Fruit fly (Drosophila melanogaster) whole organism, embryonic: Measurements from ENCODE around the gene mbt.
A peak's percentile ranks its signal among the peaks of the same experiment; 100 is the strongest.

Experiments used
- CG10274 ChIP-seq: fragments of 200-800 bp; sonication (Bioruptor generic); optimal IDR thresholded peaks from 3 replicates; lab custom pipeline; 2017; ENCODE audit warnings: missing biosample characterization, mild to moderate bottlenecking, missing genetic modification characterization
- CG10462 ChIP-seq: fragments of 200-800 bp; sonication (Bioruptor generic); optimal IDR thresholded peaks from 2 replicates; lab custom pipeline; 2016; ENCODE audit warnings: missing biosample characterization, missing genetic modification characterization
- CG11504 ChIP-seq: fragments of 200-800 bp; sonication (Bioruptor generic); optimal IDR thresholded peaks from 3 replicates; lab custom pipeline; 2019; ENCODE audit warnings: missing biosample characterization, mild to moderate bottlenecking, missing genetic modification characterization, moderate library complexity
- CG1233 ChIP-seq: fragments of 200-800 bp; sonication (Bioruptor generic); optimal IDR thresholded peaks from 4 replicates; lab custom pipeline; 2018; ENCODE audit warnings: missing biosample characterization, mild to moderate bottlenecking, missing genetic modification characterization
- CG13296 ChIP-seq: fragments of 200-800 bp; sonication (Bioruptor generic); optimal IDR thresholded peaks from 3 replicates; lab custom pipeline; 2018; ENCODE audit warnings: missing biosample characterization, mild to moderate bottlenecking, missing genetic modification characterization
- CG14441 ChIP-seq: fragments of 200-800 bp; sonication (Bioruptor generic); IDR thresholded peaks from 2 replicates; pipeline ENCODE4 v1.3.6; 2022; ENCODE audit warnings: missing biosample characterization, missing genetic modification characterization
- CG14965 ChIP-seq: fragments of 200-800 bp; sonication (Bioruptor generic); optimal IDR thresholded peaks from 2 replicates; lab custom pipeline; 2016; ENCODE audit warnings: missing biosample characterization, missing genetic modification characterization, borderline replicate concordance
- CG16779 ChIP-seq: fragments of 200-800 bp; sonication (Bioruptor generic); IDR thresholded peaks from 2 replicates; pipeline ENCODE4 v1.3.6; 2022; ENCODE audit warnings: missing biosample characterization, missing genetic modification characterization
- CG16813 ChIP-seq: fragments of 200-800 bp; sonication (Bioruptor generic); IDR thresholded peaks from 3 replicates; pipeline ENCODE4 v1.3.6; 2022; ENCODE audit warnings: missing biosample characterization, missing genetic modification characterization; ENCODE audit not compliant: partially characterized antibody
- CG16815 ChIP-seq: fragments of 200-800 bp; sonication (Bioruptor generic); optimal IDR thresholded peaks from 3 replicates; lab custom pipeline; 2017; ENCODE audit warnings: missing biosample characterization, mild to moderate bottlenecking, missing genetic modification characterization
- CG16863 ChIP-seq: fragments of 200-800 bp; sonication (Bioruptor generic); optimal IDR thresholded peaks from 3 replicates; lab custom pipeline; 2016; ENCODE audit warnings: missing biosample characterization, missing genetic modification characterization
- CG18011 ChIP-seq: fragments of 200-800 bp; sonication (Bioruptor generic); optimal IDR thresholded peaks from 2 replicates; lab custom pipeline; 2017; ENCODE audit warnings: missing biosample characterization, missing genetic modification characterization, mild to moderate bottlenecking, moderate library complexity, missing genotype
- CG2678 ChIP-seq: fragments of 200-800 bp; sonication (Bioruptor generic); optimal IDR thresholded peaks from 3 replicates; lab custom pipeline; 2019; ENCODE audit warnings: missing biosample characterization, mild to moderate bottlenecking, missing genetic modification characterization, moderate library complexity
- CG30403 ChIP-seq: fragments of 200-800 bp; sonication (Bioruptor generic); optimal IDR thresholded peaks from 3 replicates; lab custom pipeline; 2016; ENCODE audit warnings: missing biosample characterization, missing genetic modification characterization
- CG3163 ChIP-seq: fragments of 200-800 bp; sonication (Bioruptor generic); optimal IDR thresholded peaks from 3 replicates; lab custom pipeline; 2016; ENCODE audit warnings: missing biosample characterization, missing genetic modification characterization
- CG6689 ChIP-seq: fragments of 200-800 bp; sonication (Bioruptor generic); IDR thresholded peaks from 2 replicates; pipeline ENCODE4 v1.3.6; 2022; ENCODE audit warnings: missing biosample characterization, missing genetic modification characterization
- CG7745 ChIP-seq: fragments of 200-800 bp; sonication (Bioruptor generic); optimal IDR thresholded peaks from 2 replicates; lab custom pipeline; 2018; ENCODE audit warnings: missing biosample characterization, mild to moderate bottlenecking, missing genetic modification characterization, moderate library complexity
- CG7786 ChIP-seq: fragments of 200-800 bp; sonication (Bioruptor generic); optimal IDR thresholded peaks from 2 replicates; lab custom pipeline; 2016; ENCODE audit warnings: missing biosample characterization, missing genetic modification characterization
- CG8359 ChIP-seq: fragments of 200-800 bp; sonication (Bioruptor generic); optimal IDR thresholded peaks from 2 replicates; lab custom pipeline; 2017; ENCODE audit warnings: missing biosample characterization, mild to moderate bottlenecking, missing genetic modification characterization, borderline replicate concordance
- CG8924 ChIP-seq: fragments of 200-800 bp; optimal IDR thresholded peaks from 3 replicates; lab custom pipeline; 2019; ENCODE audit warnings: missing biosample characterization, mild to moderate bottlenecking, missing genetic modification characterization, moderate library complexity
- CG9727 ChIP-seq: fragments of 200-800 bp; sonication (Bioruptor generic); optimal IDR thresholded peaks from 3 replicates; lab custom pipeline; 2017; ENCODE audit warnings: missing biosample characterization, mild to moderate bottlenecking, missing genetic modification characterization
- D19B ChIP-seq: fragments of 200-800 bp; sonication (Bioruptor generic); optimal IDR thresholded peaks from 2 replicates; lab custom pipeline; 2017; ENCODE audit warnings: missing biosample characterization, mild to moderate bottlenecking, missing genetic modification characterization
- Ets97D ChIP-seq: fragments of 200-800 bp; sonication (Bioruptor generic); optimal IDR thresholded peaks from 3 replicates; lab custom pipeline; 2016; ENCODE audit warnings: missing biosample characterization, missing genetic modification characterization
- H15 ChIP-seq: fragments of 200-800 bp; sonication (Bioruptor generic); IDR thresholded peaks from 3 replicates; pipeline ENCODE4 v1.3.6; 2022; ENCODE audit warnings: missing biosample characterization, missing genetic modification characterization
- Hand ChIP-seq: fragments of 200-800 bp; sonication (Bioruptor generic); optimal IDR thresholded peaks from 2 replicates; lab custom pipeline; 2017; ENCODE audit warnings: mild to moderate bottlenecking, missing biosample characterization, missing genetic modification reagents, missing genetic modification characterization
- HmgZ ChIP-seq: fragments of 200-800 bp; sonication (Bioruptor generic); optimal IDR thresholded peaks from 2 replicates; lab custom pipeline; 2018; ENCODE audit warnings: missing biosample characterization, mild to moderate bottlenecking, missing genetic modification characterization
- Mrtf ChIP-seq: fragments of 200-800 bp; sonication (Bioruptor generic); IDR thresholded peaks from 3 replicates; pipeline ENCODE4 v1.3.6; 2022; ENCODE audit warnings: missing biosample characterization, missing genetic modification characterization
- NC2β ChIP-seq: fragments of 200-800 bp; sonication (Bioruptor generic); optimal IDR thresholded peaks from 2 replicates; lab custom pipeline; 2016; ENCODE audit warnings: missing biosample characterization, missing genetic modification characterization
- NK7.1 ChIP-seq: fragments of 200-800 bp; sonication (Bioruptor generic); optimal IDR thresholded peaks from 3 replicates; lab custom pipeline; 2016; ENCODE audit warnings: missing biosample characterization, missing genetic modification characterization
- Nf-YB ChIP-seq: fragments of 200-800 bp; sonication (Bioruptor generic); optimal IDR thresholded peaks from 3 replicates; lab custom pipeline; 2019; ENCODE audit warnings: missing biosample characterization, mild to moderate bottlenecking, missing genetic modification characterization, moderate library complexity
- Ravus ChIP-seq: fragments of 200-800 bp; sonication (Bioruptor generic); IDR thresholded peaks from 2 replicates; pipeline ENCODE4 v1.3.6; 2022; ENCODE audit warnings: missing biosample characterization, missing genetic modification characterization
- Rfx ChIP-seq: fragments of 200-800 bp; sonication (Bioruptor generic); IDR thresholded peaks from 2 replicates; pipeline ENCODE4 v1.3.6; 2022; ENCODE audit warnings: missing biosample characterization, missing genetic modification characterization
- Sin3A ChIP-seq: fragments of >200 bp; optimal IDR thresholded peaks from 2 replicates; lab custom pipeline; 2018
- az2 ChIP-seq: fragments of 200-800 bp; sonication (Bioruptor generic); optimal IDR thresholded peaks from 3 replicates; lab custom pipeline; 2016; ENCODE audit warnings: missing biosample characterization, missing genetic modification characterization
- hb ChIP-seq: fragments of 200-800 bp; sonication (Bioruptor generic); IDR thresholded peaks from 3 replicates; pipeline ENCODE4 v1.3.6; 2022; ENCODE audit warnings: missing biosample characterization, missing genetic modification characterization; ENCODE audit not compliant: partially characterized antibody
- jumu ChIP-seq: fragments of 200-800 bp; sonication (Bioruptor generic); optimal IDR thresholded peaks from 3 replicates; lab custom pipeline; 2016; ENCODE audit warnings: missing biosample characterization, missing genetic modification characterization
- lab ChIP-seq: fragments of 200-800 bp; sonication (Bioruptor generic); optimal IDR thresholded peaks from 3 replicates; lab custom pipeline; 2017; ENCODE audit warnings: missing biosample characterization, missing genetic modification characterization, mild to moderate bottlenecking, moderate library complexity, missing genetic modification reagents
- oc ChIP-seq: fragments of 200-800 bp; sonication (Bioruptor generic); optimal IDR thresholded peaks from 2 replicates; lab custom pipeline; 2018; ENCODE audit warnings: missing biosample characterization, mild to moderate bottlenecking, missing genetic modification characterization, moderate library complexity
- onecut ChIP-seq: fragments of 200-800 bp; sonication (Bioruptor generic); IDR thresholded peaks from 2 replicates; pipeline ENCODE4 v1.3.6; 2022; ENCODE audit warnings: missing biosample characterization, missing genetic modification characterization
- org-1 ChIP-seq: fragments of 200-800 bp; sonication (Bioruptor generic); optimal IDR thresholded peaks from 2 replicates; lab custom pipeline; 2017; ENCODE audit warnings: missing biosample characterization, missing genetic modification characterization
- peb ChIP-seq: fragments of 200-800 bp; sonication (Bioruptor generic); IDR thresholded peaks from 2 replicates; pipeline ENCODE4 v1.3.6; 2022; ENCODE audit warnings: missing biosample characterization, missing genetic modification characterization
- repo ChIP-seq: fragments of 200-800 bp; sonication (Bioruptor generic); optimal IDR thresholded peaks from 2 replicates; lab custom pipeline; 2016; ENCODE audit warnings: missing biosample characterization, missing genetic modification characterization
- rib ChIP-seq: fragments of 200-800 bp; sonication (Bioruptor generic); IDR thresholded peaks from 2 replicates; pipeline ENCODE4 v1.3.6; 2022; ENCODE audit warnings: missing biosample characterization, missing genetic modification characterization
- salm ChIP-seq: fragments of 200-800 bp; sonication (Bioruptor generic); optimal IDR thresholded peaks from 2 replicates; lab custom pipeline; 2018; ENCODE audit warnings: missing biosample characterization, mild to moderate bottlenecking, missing genetic modification characterization
- sd ChIP-seq: fragments of 200-800 bp; sonication (Bioruptor generic); optimal IDR thresholded peaks from 3 replicates; lab custom pipeline; 2018; ENCODE audit warnings: missing biosample characterization, mild to moderate bottlenecking, missing genetic modification characterization, moderate library complexity
- sens ChIP-seq: fragments of 200-800 bp; sonication (Bioruptor generic); peaks from one replicate; lab custom pipeline; 2016; ENCODE audit warnings: missing biosample characterization, missing genetic modification characterization
- slbo ChIP-seq: fragments of 200-800 bp; sonication (Bioruptor generic); IDR thresholded peaks from 2 replicates; pipeline ENCODE4 v1.3.6; 2022; ENCODE audit warnings: missing biosample characterization, missing genetic modification characterization
- stwl ChIP-seq: fragments of 200-800 bp; sonication (Bioruptor generic); optimal IDR thresholded peaks from 3 replicates; lab custom pipeline; 2018; ENCODE audit warnings: missing biosample characterization, mild to moderate bottlenecking, missing genetic modification characterization, moderate library complexity
- tin ChIP-seq: fragments of 200-800 bp; sonication (Bioruptor generic); optimal IDR thresholded peaks from 3 replicates; lab custom pipeline; 2016; ENCODE audit warnings: missing biosample characterization, missing genetic modification characterization
- tll ChIP-seq, 2 experiments: fragments of 200-800 bp in 1 of 2; fragments of >200 bp in 1 of 2; sonication (Bioruptor generic) in 1 of 2; optimal IDR thresholded peaks; 2 replicates each; lab custom pipeline; 2017 to 2019; ENCODE audit warnings: missing biosample characterization in 2 of 2, missing genetic modification characterization in 2 of 2, mild to moderate bottlenecking in 1 of 2, moderate library complexity in 1 of 2
- twi ChIP-seq: fragments of 200-800 bp; optimal IDR thresholded peaks from 2 replicates; lab custom pipeline; 2019; ENCODE audit warnings: missing biosample characterization, mild to moderate bottlenecking, missing genetic modification characterization, moderate library complexity

Gene mbt

dm6 chrX:16655724-16656235 lies 45.3 kb downstream of the mbt start (continued):
- TF ChIP-seq CG8924 (tag; lab: Kevin White, UChicago), result peak; percentile 25
- TF ChIP-seq CG1233 (GFP tag; lab: Kevin White, UChicago), result no peak
- TF ChIP-seq CG8359, result no peak
- TF ChIP-seq CG16863 (GFP tag; lab: Kevin White, UChicago), result no peak
- no peak for TF ChIP-seq CG10462 (GFP tag; lab: Kevin White, UChicago)
- no peak for TF ChIP-seq onecut
- peak; percentile 70 for TF ChIP-seq Nf-YB
- TF ChIP-seq D19B (GFP tag; lab: Kevin White, UChicago), result peak; percentile 86
- TF ChIP-seq twi, result peak; percentile 80
- TF ChIP-seq hb (GFP tag; lab: Robert Waterston, UW), result no peak
- TF ChIP-seq lab, result peak; percentile 59
- no peak for TF ChIP-seq CG16779 (GFP tag; lab: Robert Waterston, UW)
- TF ChIP-seq org-1, result no peak
- no peak for TF ChIP-seq az2 (GFP tag; lab: Kevin White, UChicago)
- TF ChIP-seq Ets97D (GFP tag; lab: Kevin White, UChicago), result no peak
- TF ChIP-seq stwl (tag; lab: Kevin White, UChicago), result peak; percentile 12
- TF ChIP-seq tll (GFP tag; optimal IDR thresholded peaks at IDR 0.05; lab: Kevin White, UChicago), result peak in 1 of 2 experiments; percentile 61
- no peak for TF ChIP-seq peb (GFP tag; lab: Robert Waterston, UW)
- TF ChIP-seq Sin3A (lab: Kevin White, UChicago), result no peak
- TF ChIP-seq CG3163, result no peak
- TF ChIP-seq CG16815 (GFP tag; lab: Kevin White, UChicago), result no peak
- peak; percentile 87 for TF ChIP-seq sens
- peak; percentile 72 for TF ChIP-seq CG7745 (tag; lab: Kevin White, UChicago)
- no peak for TF ChIP-seq NK7.1 (GFP tag; lab: Kevin White, UChicago)
- peak; percentile 99 for TF ChIP-seq CG11504
- TF ChIP-seq rib (GFP tag; lab: Robert Waterston, UW), result 0 out of 2 replicates have a peak, but pooled peaks have one; percentile 57
- TF ChIP-seq oc (tag; lab: Kevin White, UChicago), result peak; percentile 41
- TF ChIP-seq sd (tag; lab: Kevin White, UChicago), result peak; percentile 59
- TF ChIP-seq repo (GFP tag; lab: Kevin White, UChicago), result no peak
- TF ChIP-seq CG10274 (GFP tag; lab: Kevin White, UChicago), result no peak
- TF ChIP-seq Mrtf, result no peak
- TF ChIP-seq CG13296 (GFP tag; lab: Kevin White, UChicago), result peak; percentile 45
- peak; percentile 39 for TF ChIP-seq CG2678 (tag; lab: Kevin White, UChicago)
- peak; percentile 13 for TF ChIP-seq NC2β (GFP tag; lab: Kevin White, UChicago)
- no peak for TF ChIP-seq CG16813 (GFP tag; lab: Robert Waterston, UW)
- peak; percentile 57 for TF ChIP-seq HmgZ (tag; lab: Kevin White, UChicago)
- no peak for TF ChIP-seq salm (tag; lab: Kevin White, UChicago)
- TF ChIP-seq Rfx (GFP tag; lab: Robert Waterston, UW), result peak; percentile 21; the same call in 1 of the 2 replicates
- TF ChIP-seq slbo, result no peak
- no peak for TF ChIP-seq CG9727
- TF ChIP-seq CG6689 (GFP tag; lab: Robert Waterston, UW), result no peak
- no peak for TF ChIP-seq CG14965
- TF ChIP-seq Ravus (GFP tag; lab: Robert Waterston, UW), result no peak
- no peak for TF ChIP-seq CG18011
- no peak for TF ChIP-seq CG30403 (GFP tag; lab: Kevin White, UChicago)
- no peak for TF ChIP-seq tin (GFP tag; lab: Kevin White, UChicago)
- no peak for TF ChIP-seq CG7786 (GFP tag; lab: Kevin White, UChicago)
- TF ChIP-seq Hand (GFP tag; lab: Kevin White, UChicago), result peak; percentile 7
- TF ChIP-seq H15 (GFP tag; lab: Robert Waterston, UW), result no peak
- no peak for TF ChIP-seq CG14441
- no peak for TF ChIP-seq jumu
